Worm (Caenorhabditis elegans) whole organism, midembryonic: ENCODE results near the gene irld-51.

Experiments
- T22C8.4 ChIP-seq: fragments of 200-800 bp; sonication (Bioruptor generic); IDR thresholded peaks from 2 replicates; pipeline ENCODE4 v1.3.6; 2022; ENCODE audit warnings: missing genetic modification characterization, missing compliant biosample characterization
- cog-1 ChIP-seq: sonication (generic microtip); optimal IDR thresholded peaks from 2 replicates; lab custom pipeline; 2016; ENCODE audit warnings: missing genetic modification characterization, missing compliant biosample characterization
- flt-1 ChIP-seq: fragments of 200-800 bp; sonication (Bioruptor generic); IDR thresholded peaks from 2 replicates; pipeline ENCODE4 v1.3.6; 2022; ENCODE audit warnings: missing genetic modification characterization, missing compliant biosample characterization
- klf-2 ChIP-seq: fragments of 200-800 bp; sonication (Bioruptor generic); conservative IDR thresholded peaks from 2 replicates; pipeline ENCODE4 v1.3.6; 2022; ENCODE audit warnings: missing genetic modification reagents, missing genetic modification characterization, missing compliant biosample characterization
- med-1 ChIP-seq: sonication (generic microtip); optimal IDR thresholded peaks from 2 replicates; lab custom pipeline; 2017; ENCODE audit warnings: missing genetic modification characterization, mild to moderate bottlenecking, missing compliant biosample characterization, antibody characterized with exemption, missing genetic modification reagents; ENCODE audit not compliant: insufficient read depth
- ref-1 ChIP-seq: fragments of 200-800 bp; sonication (Bioruptor generic); conservative IDR thresholded peaks from 2 replicates; pipeline ENCODE4 v1.3.6; 2022; ENCODE audit warnings: missing genetic modification reagents, missing genetic modification characterization, missing compliant biosample characterization
- tab-1 ChIP-seq: fragments of 200-800 bp; sonication (Bioruptor generic); IDR thresholded peaks from 2 replicates; pipeline ENCODE4 v1.3.6; 2022; ENCODE audit warnings: missing genetic modification characterization, missing compliant biosample characterization
- ztf-23 ChIP-seq: fragments of 200-800 bp; sonication (Bioruptor generic); IDR thresholded peaks from 2 replicates; pipeline ENCODE4 v1.3.6; 2022; ENCODE audit warnings: missing genetic modification reagents, missing genetic modification characterization, missing compliant biosample characterization
- ztf-29 ChIP-seq: fragments of 200-800 bp; sonication (Bioruptor generic); IDR thresholded peaks from 2 replicates; pipeline ENCODE4 v1.3.6; 2022; ENCODE audit warnings: missing genetic modification reagents, missing genetic modification characterization, missing compliant biosample characterization

The irld-51 gene

ce11 chrII:2919074-2919857 is 33.3 kb downstream of the irld-51 start, which contains the start of the genes ncap-1 and Y110A2AR.1:
Gene ncap-1, minus strand, starts transcription at chrII:2919314.
Gene Y110A2AR.1, plus strand, starts transcription at chrII:2919710.
- TF ChIP-seq tab-1 (no peak), T22C8.4 (GFP tag; lab: Robert Waterston, UW) (0 out of 2 replicates have a peak, but pooled peaks have one; percentile 10)

- no peak for TF ChIP-seq med-1 (GFP tag; lab: Kevin White, UChicago)
- TF ChIP-seq flt-1 (GFP tag; lab: Robert Waterston, UW) = no peak
- TF ChIP-seq klf-2 (GFP tag; lab: Robert Waterston, UW) = no peak
- no peak for TF ChIP-seq ztf-29 (GFP tag; lab: Robert Waterston, UW)
- no peak for TF ChIP-seq cog-1 (tag; lab: Kevin White, UChicago)
- TF ChIP-seq ztf-23 (GFP tag; lab: Robert Waterston, UW) = no peak
Measured at ce11 chrII:2913505-2913904, 39.0 kb downstream of the irld-51 start, which contains the start of gene ubc-15. Gene ubc-15, minus strand, starts transcription at chrII:2913605.

ce11 chrII:2903748-2904147 is 48.8 kb downstream of the irld-51 start:
- TF ChIP-seq ztf-23 (GFP tag; lab: Robert Waterston, UW) (no peak), tab-1 (no peak), cog-1 (tag; lab: Kevin White, UChicago) (no peak), ztf-29 (GFP tag; lab: Robert Waterston, UW) (no peak), flt-1 (GFP tag; lab: Robert Waterston, UW) (no peak), T22C8.4 (GFP tag; lab: Robert Waterston, UW) (no peak), klf-2 (GFP tag; lab: Robert Waterston, UW) (no peak)

- TF ChIP-seq ztf-23 (GFP tag; lab: Robert Waterston, UW) (no peak), T22C8.4 (GFP tag; lab: Robert Waterston, UW) (peak; percentile 61; the same call in 1 of the 2 replicates), ref-1 (GFP tag; lab: Robert Waterston, UW) (no peak)
Measured at ce11 chrII:2901158-2901557, 51.4 kb downstream of the irld-51 start.

- TF ChIP-seq T22C8.4 (GFP tag; lab: Robert Waterston, UW) (no peak), ztf-29 (GFP tag; lab: Robert Waterston, UW) (no peak), flt-1 (GFP tag; lab: Robert Waterston, UW) (no peak)
Measured at ce11 chrII:2900248-2900647, 52.3 kb downstream of the irld-51 start, which contains the start of gene ubc-26. Gene ubc-26, minus strand, starts transcription at chrII:2900348.
